Fruit fly (Drosophila melanogaster) whole organism, embryonic: ENCODE data around the gene wit.
A peak's percentile ranks its signal among the peaks of the same experiment; 100 is the strongest.

ENCODE experiments used
- ATbp ChIP-seq: fragments of 200-800 bp; sonication (Bioruptor generic); optimal IDR thresholded peaks from 2 replicates; lab custom pipeline; 2017; ENCODE audit warnings: missing biosample characterization, mild to moderate bottlenecking, missing genetic modification characterization, missing genetic modification reagents
- CG1024 ChIP-seq: fragments of 200-800 bp; sonication (Bioruptor generic); IDR thresholded peaks from 2 replicates; pipeline ENCODE4 v1.3.6; 2022; ENCODE audit warnings: missing biosample characterization, missing genetic modification characterization
- CG10366 ChIP-seq: fragments of 200-800 bp; sonication (Bioruptor generic); IDR thresholded peaks from 2 replicates; pipeline ENCODE4 v1.3.6; 2022; ENCODE audit warnings: missing biosample characterization, missing genetic modification characterization
- CG10565 ChIP-seq: fragments of 200-800 bp; sonication (Bioruptor generic); optimal IDR thresholded peaks from 3 replicates; lab custom pipeline; 2016; ENCODE audit warnings: missing biosample characterization, mild to moderate bottlenecking, missing genetic modification characterization
- CG11504 ChIP-seq: fragments of 200-800 bp; sonication (Bioruptor generic); optimal IDR thresholded peaks from 3 replicates; lab custom pipeline; 2019; ENCODE audit warnings: missing biosample characterization, mild to moderate bottlenecking, missing genetic modification characterization, moderate library complexity
- CG12236 ChIP-seq: fragments of 200-800 bp; sonication (Bioruptor generic); optimal IDR thresholded peaks from 2 replicates; lab custom pipeline; 2016; ENCODE audit warnings: missing biosample characterization, missing genetic modification characterization
- CG12942 ChIP-seq: fragments of 200-800 bp; sonication (Bioruptor generic); optimal IDR thresholded peaks from 3 replicates; lab custom pipeline; 2016; ENCODE audit warnings: missing biosample characterization, missing genetic modification characterization
- CG16779 ChIP-seq: fragments of 200-800 bp; sonication (Bioruptor generic); IDR thresholded peaks from 2 replicates; pipeline ENCODE4 v1.3.6; 2022; ENCODE audit warnings: missing biosample characterization, missing genetic modification characterization
- CG16815 ChIP-seq: fragments of 200-800 bp; sonication (Bioruptor generic); optimal IDR thresholded peaks from 3 replicates; lab custom pipeline; 2017; ENCODE audit warnings: missing biosample characterization, mild to moderate bottlenecking, missing genetic modification characterization
- CG17612 ChIP-seq: fragments of 200-800 bp; sonication (Bioruptor generic); IDR thresholded peaks from 2 replicates; pipeline ENCODE4 v1.3.6; 2022; ENCODE audit warnings: missing biosample characterization, missing genetic modification characterization
- CG33557 ChIP-seq: fragments of 200-800 bp; sonication (Bioruptor generic); optimal IDR thresholded peaks from 2 replicates; lab custom pipeline; 2019; ENCODE audit warnings: missing biosample characterization, mild to moderate bottlenecking, missing genetic modification characterization, moderate library complexity
- CG4820 ChIP-seq: fragments of 200-800 bp; sonication (Bioruptor generic); optimal IDR thresholded peaks from 3 replicates; lab custom pipeline; 2016; ENCODE audit warnings: missing biosample characterization, missing genetic modification characterization
- CG5180 ChIP-seq: fragments of 200-800 bp; sonication (Bioruptor generic); optimal IDR thresholded peaks from 3 replicates; lab custom pipeline; 2017; ENCODE audit warnings: missing biosample characterization, missing genetic modification characterization, mild to moderate bottlenecking, moderate library complexity, missing genetic modification reagents
- CG6654 ChIP-seq: fragments of 200-800 bp; sonication (Bioruptor generic); optimal IDR thresholded peaks from 2 replicates; lab custom pipeline; 2017; ENCODE audit warnings: missing biosample characterization, mild to moderate bottlenecking, missing genetic modification characterization
- CG7372 ChIP-seq: fragments of 200-800 bp; sonication (Bioruptor generic); IDR thresholded peaks from 2 replicates; pipeline ENCODE4 v1.3.6; 2022; ENCODE audit warnings: missing biosample characterization, missing genetic modification characterization
- Camta ChIP-seq: fragments of 200-800 bp; sonication (Bioruptor generic); optimal IDR thresholded peaks from 2 replicates; lab custom pipeline; 2016; ENCODE audit warnings: missing biosample characterization, missing genetic modification characterization
- Doc3 ChIP-seq: fragments of 200-800 bp; sonication (Bioruptor generic); IDR thresholded peaks from 3 replicates; pipeline ENCODE4 v1.3.6; 2022; ENCODE audit warnings: missing biosample characterization, missing genetic modification characterization; ENCODE audit not compliant: partially characterized antibody
- Dref ChIP-seq: fragments of 200-800 bp; sonication (Bioruptor generic); IDR thresholded peaks from 2 replicates; pipeline ENCODE4 v1.3.6; 2022; ENCODE audit warnings: missing biosample characterization, missing genetic modification characterization
- HLH4C ChIP-seq: fragments of 200-800 bp; sonication (Bioruptor generic); IDR thresholded peaks from 3 replicates; pipeline ENCODE4 v1.3.6; 2022; ENCODE audit warnings: missing biosample characterization, missing genetic modification characterization; ENCODE audit not compliant: partially characterized antibody
- Lhr ChIP-seq: fragments of 200-800 bp; sonication (Bioruptor generic); optimal IDR thresholded peaks from 3 replicates; lab custom pipeline; 2017; ENCODE audit warnings: mild to moderate bottlenecking, missing biosample characterization, missing genetic modification reagents, missing genetic modification characterization
- Mrtf ChIP-seq: fragments of 200-800 bp; sonication (Bioruptor generic); IDR thresholded peaks from 3 replicates; pipeline ENCODE4 v1.3.6; 2022; ENCODE audit warnings: missing biosample characterization, missing genetic modification characterization
- Nf-YC ChIP-seq: fragments of 200-800 bp; optimal IDR thresholded peaks from 3 replicates; lab custom pipeline; 2019; ENCODE audit warnings: missing biosample characterization, mild to moderate bottlenecking, missing genetic modification characterization, moderate library complexity
- Rfx ChIP-seq: fragments of 200-800 bp; sonication (Bioruptor generic); IDR thresholded peaks from 2 replicates; pipeline ENCODE4 v1.3.6; 2022; ENCODE audit warnings: missing biosample characterization, missing genetic modification characterization
- Sin3A ChIP-seq: fragments of >200 bp; optimal IDR thresholded peaks from 2 replicates; lab custom pipeline; 2018
- Six4 ChIP-seq: fragments of 200-800 bp; sonication (Bioruptor generic); optimal IDR thresholded peaks from 2 replicates; lab custom pipeline; 2016; ENCODE audit warnings: missing biosample characterization, missing genetic modification characterization
- Trl ChIP-seq, 3 experiments: fragments of >200 bp in 2 of 3; fragments of 200-800 bp in 1 of 3; sonication (Bioruptor generic) in 1 of 3; optimal IDR thresholded peaks; 2 replicates in 1 of 3; 3 replicates in 2 of 3; lab custom pipeline; 2016 to 2017; ENCODE audit warnings: missing biosample characterization in 1 of 3, missing genetic modification characterization in 1 of 3
- Usf ChIP-seq: fragments of 200-800 bp; sonication (Bioruptor generic); optimal IDR thresholded peaks from 2 replicates; lab custom pipeline; 2017; ENCODE audit warnings: missing genotype, missing biosample characterization, missing genetic modification characterization
- Xbp1 ChIP-seq: fragments of 200-800 bp; sonication (Bioruptor generic); optimal IDR thresholded peaks from 3 replicates; lab custom pipeline; 2016; ENCODE audit warnings: missing biosample characterization, mild to moderate bottlenecking, missing genetic modification characterization
- ac ChIP-seq: fragments of 200-800 bp; sonication (Bioruptor generic); optimal IDR thresholded peaks from 3 replicates; lab custom pipeline; 2017; ENCODE audit warnings: missing biosample characterization, mild to moderate bottlenecking, missing genetic modification characterization
- ase ChIP-seq: fragments of 200-800 bp; sonication (Bioruptor generic); IDR thresholded peaks from 3 replicates; pipeline ENCODE4 v1.3.6; 2022; ENCODE audit warnings: missing biosample characterization, missing genetic modification characterization
- bcd ChIP-seq: fragments of 200-800 bp; sonication (Bioruptor generic); optimal IDR thresholded peaks from 2 replicates; lab custom pipeline; 2017; ENCODE audit warnings: missing biosample characterization, mild to moderate bottlenecking, missing genetic modification characterization
- bigmax ChIP-seq: fragments of 200-800 bp; sonication (Bioruptor generic); optimal IDR thresholded peaks from 2 replicates; lab custom pipeline; 2018; ENCODE audit warnings: missing biosample characterization, mild to moderate bottlenecking, missing genetic modification characterization
- bowl ChIP-seq: fragments of 200-800 bp; sonication (Bioruptor generic); IDR thresholded peaks from 2 replicates; pipeline ENCODE4 v1.3.6; 2022; ENCODE audit warnings: missing biosample characterization, missing genetic modification characterization
- dati ChIP-seq: fragments of 200-800 bp; sonication (Bioruptor generic); IDR thresholded peaks from 2 replicates; pipeline ENCODE4 v1.3.6; 2022; ENCODE audit warnings: missing biosample characterization, missing genetic modification characterization
- eyg ChIP-seq: fragments of 200-800 bp; sonication (Bioruptor generic); optimal IDR thresholded peaks from 3 replicates; lab custom pipeline; 2016; ENCODE audit warnings: missing biosample characterization, missing genetic modification characterization
- grau ChIP-seq: fragments of 200-800 bp; optimal IDR thresholded peaks from 3 replicates; lab custom pipeline; 2019; ENCODE audit warnings: missing biosample characterization, mild to moderate bottlenecking, missing genetic modification characterization, moderate library complexity
- lilli ChIP-seq: fragments of 200-800 bp; sonication (Bioruptor generic); optimal IDR thresholded peaks from 3 replicates; lab custom pipeline; 2016; ENCODE audit warnings: missing biosample characterization, missing genetic modification characterization
- lov ChIP-seq, 2 experiments: fragments of 200-800 bp in 1 of 2; fragments of >200 bp in 1 of 2; sonication (Bioruptor generic) in 1 of 2; IDR thresholded peaks in 1 of 2; optimal IDR thresholded peaks in 1 of 2; 2 replicates in 1 of 2; 3 replicates in 1 of 2; pipeline versions ENCODE4 v1.3.6 to Lab custom; 2017 to 2022; ENCODE audit warnings: missing biosample characterization in 1 of 2, missing genetic modification characterization in 1 of 2
- luna ChIP-seq: fragments of 200-800 bp; sonication (Bioruptor generic); optimal IDR thresholded peaks from 2 replicates; lab custom pipeline; 2016; ENCODE audit warnings: missing biosample characterization, missing genetic modification characterization
- mld ChIP-seq: fragments of 200-800 bp; sonication (Bioruptor generic); IDR thresholded peaks from 3 replicates; pipeline ENCODE4 v1.3.6; 2022; ENCODE audit warnings: missing biosample characterization, missing genetic modification characterization; ENCODE audit not compliant: partially characterized antibody
- nau ChIP-seq: fragments of 200-800 bp; sonication (Bioruptor generic); optimal IDR thresholded peaks from 3 replicates; lab custom pipeline; 2017; ENCODE audit warnings: missing biosample characterization, mild to moderate bottlenecking, missing genetic modification characterization, missing genetic modification reagents
- org-1 ChIP-seq: fragments of 200-800 bp; sonication (Bioruptor generic); optimal IDR thresholded peaks from 2 replicates; lab custom pipeline; 2017; ENCODE audit warnings: missing biosample characterization, missing genetic modification characterization
- ro ChIP-seq: fragments of 200-800 bp; sonication (Bioruptor generic); IDR thresholded peaks from 2 replicates; pipeline ENCODE4 v1.3.6; 2022; ENCODE audit warnings: missing biosample characterization, missing genetic modification characterization
- sens ChIP-seq: fragments of 200-800 bp; sonication (Bioruptor generic); peaks from one replicate; lab custom pipeline; 2016; ENCODE audit warnings: missing biosample characterization, missing genetic modification characterization
- tll ChIP-seq, 2 experiments: fragments of 200-800 bp in 1 of 2; fragments of >200 bp in 1 of 2; sonication (Bioruptor generic) in 1 of 2; optimal IDR thresholded peaks; 2 replicates each; lab custom pipeline; 2017 to 2019; ENCODE audit warnings: missing biosample characterization in 2 of 2, missing genetic modification characterization in 2 of 2, mild to moderate bottlenecking in 1 of 2, moderate library complexity in 1 of 2
- twi ChIP-seq: fragments of 200-800 bp; optimal IDR thresholded peaks from 2 replicates; lab custom pipeline; 2019; ENCODE audit warnings: missing biosample characterization, mild to moderate bottlenecking, missing genetic modification characterization, moderate library complexity
- unc-4 ChIP-seq: fragments of 200-800 bp; sonication (Bioruptor generic); IDR thresholded peaks from 2 replicates; pipeline ENCODE4 v1.3.6; 2022; ENCODE audit warnings: missing biosample characterization, missing genetic modification characterization; ENCODE audit not compliant: partially characterized antibody
- usp ChIP-seq: fragments of >200 bp; optimal IDR thresholded peaks from 2 replicates; lab custom pipeline; 2017; ENCODE audit warnings: missing biosample characterization, missing genetic modification characterization

wit gene

dm6 chr3L:4070221-4070995, 1.1 kb downstream of the wit start (continued):
- TF ChIP-seq Rfx (GFP tag; lab: Robert Waterston, UW), result peak; percentile 96
- TF ChIP-seq Trl (optimal IDR thresholded peaks at IDR 0.05; lab: Kevin White, UChicago), result peak in 1 of 2 experiments; percentile 9
- peak; percentile 71 for TF ChIP-seq Trl (GFP tag; optimal IDR thresholded peaks at IDR 0.05; lab: Kevin White, UChicago)
- TF ChIP-seq sens, result peak; percentile 92
- TF ChIP-seq CG1024 (GFP tag; lab: Robert Waterston, UW), result peak; percentile 84
- peak; percentile 69 for TF ChIP-seq ro (GFP tag; lab: Robert Waterston, UW)
- peak; percentile 66 for TF ChIP-seq Camta (GFP tag; lab: Kevin White, UChicago)
- no peak for TF ChIP-seq Sin3A (lab: Kevin White, UChicago)
- TF ChIP-seq Nf-YC (tag; lab: Kevin White, UChicago), result no peak
- TF ChIP-seq luna, result no peak
- TF ChIP-seq mld (GFP tag; lab: Robert Waterston, UW), result no peak
- TF ChIP-seq Usf, result peak; percentile 80
- peak; percentile 86 for TF ChIP-seq CG11504
- TF ChIP-seq unc-4, result no peak
- peak; percentile 73 for TF ChIP-seq eyg (GFP tag; lab: Kevin White, UChicago)
- TF ChIP-seq bcd (GFP tag; lab: Kevin White, UChicago), result peak; percentile 89
- TF ChIP-seq ac (GFP tag; lab: Kevin White, UChicago), result peak; percentile 4
- peak; percentile 46 for TF ChIP-seq CG10565 (GFP tag; lab: Kevin White, UChicago)
- peak; percentile 71 for TF ChIP-seq CG16779
- peak; percentile 93 for TF ChIP-seq lilli
- TF ChIP-seq ase (GFP tag; lab: Robert Waterston, UW), result peak; percentile 89
- peak; percentile 69 for TF ChIP-seq CG6654
- TF ChIP-seq lov (optimal IDR thresholded peaks at IDR 0.05; lab: Kevin White, UChicago), result no peak
- peak; percentile 82; the same call in 2 of the 3 replicates for TF ChIP-seq lov (GFP tag; IDR thresholded peaks at IDR 0.05; lab: Robert Waterston, UW)
- TF ChIP-seq Xbp1, result peak; percentile 92
- no peak for TF ChIP-seq CG33557 (GFP tag; lab: Kevin White, UChicago)
- peak; percentile 88 for TF ChIP-seq CG17612 (GFP tag; lab: Robert Waterston, UW)
- no peak for TF ChIP-seq Doc3
- TF ChIP-seq dati (GFP tag; lab: Robert Waterston, UW), result peak; percentile 86
- TF ChIP-seq Lhr (GFP tag; lab: Kevin White, UChicago), result peak; percentile 53
- peak; percentile 33 for TF ChIP-seq twi (tag; lab: Kevin White, UChicago)
- TF ChIP-seq CG7372 (GFP tag; lab: Robert Waterston, UW), result peak; percentile 88
- TF ChIP-seq bowl (GFP tag; lab: Robert Waterston, UW), result peak; percentile 81
- peak; percentile 76 for TF ChIP-seq ATbp (GFP tag; lab: Kevin White, UChicago)
- peak; percentile 63 for TF ChIP-seq org-1
- TF ChIP-seq Six4, result peak; percentile 63
- no peak for TF ChIP-seq bigmax (GFP tag; lab: Kevin White, UChicago)
- peak; percentile 81 for TF ChIP-seq CG16815 (GFP tag; lab: Kevin White, UChicago)
- peak; percentile 90 for TF ChIP-seq Mrtf (GFP tag; lab: Robert Waterston, UW)
- TF ChIP-seq nau (GFP tag; lab: Kevin White, UChicago), result no peak
- no peak for TF ChIP-seq usp (GFP tag; lab: Kevin White, UChicago)
- no peak for TF ChIP-seq HLH4C
- peak; percentile 79 for TF ChIP-seq CG12942 (GFP tag; lab: Kevin White, UChicago)
- TF ChIP-seq grau (tag; lab: Kevin White, UChicago), result peak; percentile 85
- TF ChIP-seq CG5180 (GFP tag; lab: Kevin White, UChicago), result peak; percentile 29
- peak; percentile 73 for TF ChIP-seq CG12236 (GFP tag; lab: Kevin White, UChicago)
- peak; percentile 96 for TF ChIP-seq CG10366 (GFP tag; lab: Robert Waterston, UW)
- TF ChIP-seq Dref, result peak; percentile 20; the same call in 1 of the 2 replicates
- no peak for TF ChIP-seq tll (GFP tag; optimal IDR thresholded peaks at IDR 0.05; lab: Kevin White, UChicago)
- TF ChIP-seq CG4820 (GFP tag; lab: Kevin White, UChicago), result peak; percentile 78
